Fruit fly (Drosophila melanogaster) Kc167 (cell line): Measurements from ENCODE around the gene CG34244.

Source experiments
- Myc ChIP-seq: fragments of >200 bp; optimal IDR thresholded peaks from 2 replicates; lab custom pipeline; 2017; ENCODE audit warnings: missing external identifiers
- Sin3A ChIP-seq: fragments of >200 bp; optimal IDR thresholded peaks from 2 replicates; lab custom pipeline; 2018; ENCODE audit warnings: missing external identifiers
- h ChIP-seq: fragments of >200 bp; optimal IDR thresholded peaks from 3 replicates; lab custom pipeline; 2018; ENCODE audit warnings: missing external identifiers
- insv ChIP-seq: fragments of >200 bp; optimal IDR thresholded peaks from 3 replicates; lab custom pipeline; 2018; ENCODE audit warnings: missing external identifiers
- psq ChIP-seq: fragments of >200 bp; optimal IDR thresholded peaks from 2 replicates; lab custom pipeline; 2017; ENCODE audit warnings: missing external identifiers
- ttk ChIP-seq: sonication (Bioruptor generic); optimal IDR thresholded peaks from 2 replicates; lab custom pipeline; 2017; ENCODE audit warnings: missing external identifiers

The CG34244 gene

dm6 chr3L:14235820-14236219, at the start of gene CG34244:
Gene CG34244, minus strand, starts transcription at chr3L:14235941.
- TF ChIP-seq insv (lab: Kevin White, UChicago) (no peak), psq (lab: Kevin White, UChicago) (no peak), ttk (lab: Kevin White, UChicago) (no peak), h (no peak), Myc (lab: Kevin White, UChicago) (no peak), Sin3A (lab: Kevin White, UChicago) (no peak)

- TF ChIP-seq h (no peak), psq (lab: Kevin White, UChicago) (no peak), ttk (lab: Kevin White, UChicago) (no peak), Myc (lab: Kevin White, UChicago) (no peak), Sin3A (lab: Kevin White, UChicago) (no peak), insv (lab: Kevin White, UChicago) (no peak)
Measured at dm6 chr3L:14282139-14282538, 46.4 kb upstream of the CG34244 start.

- no peak for TF ChIP-seq psq (lab: Kevin White, UChicago)
Measured at dm6 chr3L:14276129-14276528, 40.4 kb upstream of the CG34244 start.

- no peak for TF ChIP-seq h
Measured at dm6 chr3L:14274088-14275058, 38.6 kb upstream of the CG34244 start, which contains the start of gene fz. Gene fz, plus strand, starts transcription at chr3L:14274343.

- TF ChIP-seq h (no peak), Myc (lab: Kevin White, UChicago) (no peak), insv (lab: Kevin White, UChicago) (no peak), ttk (lab: Kevin White, UChicago) (no peak), Sin3A (lab: Kevin White, UChicago) (no peak), psq (lab: Kevin White, UChicago) (no peak)
Measured at dm6 chr3L:14272109-14273070, 36.6 kb upstream of the CG34244 start.

dm6 chr3L:14262770-14263169, 27.0 kb upstream of the CG34244 start:
- no peak for TF ChIP-seq Sin3A (lab: Kevin White, UChicago)
- no peak for TF ChIP-seq psq (lab: Kevin White, UChicago)
- TF ChIP-seq h, result no peak
- no peak for TF ChIP-seq insv (lab: Kevin White, UChicago)
- no peak for TF ChIP-seq ttk (lab: Kevin White, UChicago)
- TF ChIP-seq Myc (lab: Kevin White, UChicago), result no peak

- TF ChIP-seq Sin3A (lab: Kevin White, UChicago) (no peak), psq (lab: Kevin White, UChicago) (no peak), insv (lab: Kevin White, UChicago) (no peak), h (no peak), Myc (lab: Kevin White, UChicago) (no peak), ttk (lab: Kevin White, UChicago) (no peak)
Measured at dm6 chr3L:14253455-14253854, 17.7 kb upstream of the CG34244 start.

- no peak for TF ChIP-seq h
- TF ChIP-seq Sin3A (lab: Kevin White, UChicago), result no peak
- TF ChIP-seq psq (lab: Kevin White, UChicago), result no peak
- TF ChIP-seq ttk (lab: Kevin White, UChicago), result no peak
- TF ChIP-seq Myc (lab: Kevin White, UChicago), result no peak
- TF ChIP-seq insv (lab: Kevin White, UChicago), result no peak
Measured at dm6 chr3L:14241065-14241464, 5.3 kb upstream of the CG34244 start.

- no peak for TF ChIP-seq insv (lab: Kevin White, UChicago)
- TF ChIP-seq ttk (lab: Kevin White, UChicago), result no peak
- TF ChIP-seq Sin3A (lab: Kevin White, UChicago), result no peak
- TF ChIP-seq h, result no peak
- TF ChIP-seq psq (lab: Kevin White, UChicago), result no peak
- no peak for TF ChIP-seq Myc (lab: Kevin White, UChicago)
Measured at dm6 chr3L:14239325-14239724, 3.6 kb upstream of the CG34244 start.

- TF ChIP-seq insv (lab: Kevin White, UChicago) (no peak), psq (lab: Kevin White, UChicago) (no peak), Myc (lab: Kevin White, UChicago) (no peak), Sin3A (lab: Kevin White, UChicago) (no peak), h (no peak), ttk (lab: Kevin White, UChicago) (no peak)
Measured at dm6 chr3L:14236335-14236734, 594 bp upstream of the CG34244 start, which contains the start of gene CG7906. Gene CG7906, plus strand, starts transcription at chr3L:14236635.

dm6 chr3L:14233169-14233568, 2.6 kb downstream of the CG34244 start, which contains the start of gene CG7924:
Gene CG7924, plus strand, starts transcription at chr3L:14233469.
- no peak for TF ChIP-seq ttk (lab: Kevin White, UChicago)
- no peak for TF ChIP-seq Myc (lab: Kevin White, UChicago)
- TF ChIP-seq psq (lab: Kevin White, UChicago), result no peak
- no peak for TF ChIP-seq insv (lab: Kevin White, UChicago)
- no peak for TF ChIP-seq Sin3A (lab: Kevin White, UChicago)
- TF ChIP-seq h, result no peak
